Worm (Caenorhabditis elegans): ENCODE data around the gene H43E16.1.

- TF ChIP-seq unc-130 (tag; optimal IDR thresholded peaks at IDR 0.05) (no peak), aly-2 (tag; optimal IDR thresholded peaks at IDR 0.05) (no peak), unc-62 (GFP tag; optimal IDR thresholded peaks at IDR 0.05) (no peak), zag-1 (tag; optimal IDR thresholded peaks at IDR 0.05) (no peak), elt-3 (tag; optimal IDR thresholded peaks at IDR 0.05) (no peak), nhr-85 (tag) (no peak)
Measured at ce11 chrII:6649026-6649425, 25.0 kb upstream of the H43E16.1 start, which contains the start of gene oig-8.

Data from whole organism, L1 larva.